Worm (Caenorhabditis elegans) whole organism, early embryonic: ENCODE data around the gene Y47D7A.9.

Source experiments
- F13C5.2 ChIP-seq: sonication (generic microtip); optimal IDR thresholded peaks from 2 replicates; lab custom pipeline; 2017; ENCODE audit warnings: mild to moderate bottlenecking, missing genetic modification characterization, inconsistent platforms, missing compliant biosample characterization
- ama-1 ChIP-seq: fragments of 150-350 bp; optimal IDR thresholded peaks from 2 replicates; lab custom pipeline; 2014
- ceh-13 ChIP-seq: fragments of 200-800 bp; sonication (Bioruptor generic); optimal IDR thresholded peaks from 2 replicates; lab custom pipeline; 2018; ENCODE audit warnings: mild to moderate bottlenecking, missing genetic modification characterization, missing compliant biosample characterization
- flt-1 ChIP-seq: fragments of 200-800 bp; sonication (Bioruptor generic); IDR thresholded peaks from 2 replicates; pipeline ENCODE4 v1.3.6; 2022; ENCODE audit warnings: missing genetic modification characterization, missing compliant biosample characterization
- hmg-4 ChIP-seq: fragments of 200-800 bp; sonication (Bioruptor generic); optimal IDR thresholded peaks from 2 replicates; lab custom pipeline; 2018; ENCODE audit warnings: mild to moderate bottlenecking, missing genetic modification characterization, missing compliant biosample characterization
- pes-1 ChIP-seq: fragments of 200-800 bp; sonication (Bioruptor generic); IDR thresholded peaks from 2 replicates; pipeline ENCODE4 v1.3.6; 2022; ENCODE audit warnings: missing genetic modification reagents, missing genetic modification characterization, missing compliant biosample characterization
- scrt-1 ChIP-seq: fragments of 200-800 bp; sonication (Bioruptor generic); IDR thresholded peaks from 2 replicates; pipeline ENCODE4 v1.3.6; 2022; ENCODE audit warnings: missing genetic modification characterization, missing compliant biosample characterization
- sea-1 ChIP-seq: fragments of 200-800 bp; sonication (Bioruptor generic); conservative IDR thresholded peaks from 2 replicates; pipeline ENCODE4 v1.3.6; 2022; ENCODE audit warnings: missing genetic modification characterization, missing compliant biosample characterization
- tbx-11 ChIP-seq: fragments of 200-800 bp; sonication (Bioruptor generic); IDR thresholded peaks from 2 replicates; pipeline ENCODE4 v1.3.6; 2022; ENCODE audit warnings: missing genetic modification characterization, missing compliant biosample characterization
- tbx-37 ChIP-seq: fragments of 200-800 bp; sonication (Bioruptor generic); conservative IDR thresholded peaks from 2 replicates; pipeline ENCODE4 v1.3.6; 2022; ENCODE audit warnings: missing genetic modification reagents, missing genetic modification characterization, missing compliant biosample characterization
- tra-4 ChIP-seq: sonication (generic microtip); optimal IDR thresholded peaks from 2 replicates; lab custom pipeline; 2017; ENCODE audit warnings: missing genetic modification characterization, missing compliant biosample characterization

DNA sequence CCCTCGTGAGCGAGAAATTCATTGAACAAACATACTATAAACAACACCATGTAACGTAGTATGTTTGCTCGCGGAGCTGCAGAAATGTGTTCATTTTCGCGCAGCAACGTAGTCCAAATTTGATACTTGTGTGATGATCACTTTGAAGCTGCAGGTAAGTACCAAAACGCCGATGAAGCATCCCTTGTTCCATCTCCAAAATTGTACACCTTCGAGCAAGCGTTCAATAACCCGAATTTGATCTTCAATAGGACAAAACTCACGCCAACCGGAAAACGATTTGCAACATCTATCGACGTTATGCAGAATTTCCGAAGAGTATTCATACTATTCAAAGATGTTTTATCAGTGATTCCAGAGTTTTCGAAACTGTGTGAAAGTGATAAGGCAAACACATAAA lies 13.1 kb downstream of the Y47D7A.9 start, which contains the start of gene Y47D7A.3:
- TF ChIP-seq ama-1 (lab: Kevin White, UChicago) (no peak), flt-1 (GFP tag; lab: Robert Waterston, UW) (no peak), tra-4 (tag; lab: Kevin White, UChicago) (no peak), tbx-11 (no peak), ceh-13 (GFP tag; lab: Kevin White, UChicago) (no peak), scrt-1 (GFP tag; lab: Robert Waterston, UW) (no peak), pes-1 (GFP tag; lab: Robert Waterston, UW) (no peak), sea-1 (no peak), tbx-37 (GFP tag; lab: Robert Waterston, UW) (no peak), hmg-4 (GFP tag; lab: Kevin White, UChicago) (no peak), F13C5.2 (tag; lab: Kevin White, UChicago) (no peak)
